Fruit fly (Drosophila melanogaster) Kc167 (cell line): ENCODE results near the gene Tmlh.

Experiments
- Myc ChIP-seq: fragments of >200 bp; optimal IDR thresholded peaks from 2 replicates; lab custom pipeline; 2017; ENCODE audit warnings: missing external identifiers
- Sin3A ChIP-seq: fragments of >200 bp; optimal IDR thresholded peaks from 2 replicates; lab custom pipeline; 2018; ENCODE audit warnings: missing external identifiers
- h ChIP-seq: fragments of >200 bp; optimal IDR thresholded peaks from 3 replicates; lab custom pipeline; 2018; ENCODE audit warnings: missing external identifiers
- insv ChIP-seq: fragments of >200 bp; optimal IDR thresholded peaks from 3 replicates; lab custom pipeline; 2018; ENCODE audit warnings: missing external identifiers
- psq ChIP-seq: fragments of >200 bp; optimal IDR thresholded peaks from 2 replicates; lab custom pipeline; 2017; ENCODE audit warnings: missing external identifiers
- ttk ChIP-seq: sonication (Bioruptor generic); optimal IDR thresholded peaks from 2 replicates; lab custom pipeline; 2017; ENCODE audit warnings: missing external identifiers

- TF ChIP-seq insv = no peak
- TF ChIP-seq psq (lab: Kevin White, UChicago) = no peak
- no peak for TF ChIP-seq Myc (lab: Kevin White, UChicago)
- no peak for TF ChIP-seq Sin3A (lab: Kevin White, UChicago)
- no peak for TF ChIP-seq h (lab: Kevin White, UChicago)
- no peak for TF ChIP-seq ttk (lab: Kevin White, UChicago)
Observed at dm6 chr3R:20407771-20408315, at the start of gene Tmlh, which contains the start of gene eIF3g2.
